Worm (Caenorhabditis elegans) whole organism, young adult: ENCODE data around the gene W03B1.9.

Experiments
- B0261.1 ChIP-seq: sonication (generic microtip); optimal IDR thresholded peaks from 2 replicates; lab custom pipeline; 2016; ENCODE audit warnings: mild to moderate bottlenecking, missing genetic modification characterization, moderate library complexity, missing compliant biosample characterization
- C17E4.6 ChIP-seq: fragments of 200-800 bp; sonication (Bioruptor generic); IDR thresholded peaks from 2 replicates; pipeline ENCODE4 v1.3.6; 2022; ENCODE audit warnings: missing genetic modification reagents, missing genetic modification characterization, missing compliant biosample characterization
- D2030.7 ChIP-seq: fragments of 200-800 bp; sonication (Bioruptor generic); IDR thresholded peaks from 2 replicates; pipeline ENCODE4 v1.3.6; 2022; ENCODE audit warnings: missing genetic modification reagents, missing genetic modification characterization, missing compliant biosample characterization
- F22D6.2 ChIP-seq: sonication (generic microtip); optimal IDR thresholded peaks from 2 replicates; lab custom pipeline; 2016; ENCODE audit warnings: mild to moderate bottlenecking, missing genetic modification characterization, missing compliant biosample characterization
- F23B12.7 ChIP-seq: sonication (generic microtip); optimal IDR thresholded peaks from 2 replicates; lab custom pipeline; 2017; ENCODE audit warnings: missing genetic modification characterization, mild to moderate bottlenecking, missing compliant biosample characterization, antibody characterized with exemption, moderate library complexity; ENCODE audit not compliant: insufficient read depth
- F33H1.4 ChIP-seq: fragments of 200-800 bp; sonication (Bioruptor generic); IDR thresholded peaks from 2 replicates; pipeline ENCODE4 v1.3.6; 2022; ENCODE audit warnings: missing genetic modification reagents, missing genetic modification characterization, missing compliant biosample characterization
- F37B4.10 ChIP-seq: fragments of 200-800 bp; sonication (Bioruptor generic); IDR thresholded peaks from 2 replicates; pipeline ENCODE4 v1.3.6; 2022; ENCODE audit warnings: missing genetic modification characterization, missing compliant biosample characterization
- F39B2.1 ChIP-seq: fragments of 200-800 bp; sonication (Bioruptor generic); IDR thresholded peaks from 2 replicates; pipeline ENCODE4 v1.3.6; 2022; ENCODE audit warnings: missing genetic modification reagents, missing genetic modification characterization, missing compliant biosample characterization
- K11D2.4 ChIP-seq: fragments of 200-800 bp; sonication (Bioruptor generic); IDR thresholded peaks from 2 replicates; pipeline ENCODE4 v1.3.6; 2022; ENCODE audit warnings: missing genetic modification reagents, missing genetic modification characterization, missing compliant biosample characterization
- K12H6.12 ChIP-seq: fragments of 200-800 bp; sonication (Bioruptor generic); optimal IDR thresholded peaks from 2 replicates; lab custom pipeline; 2018; ENCODE audit warnings: mild to moderate bottlenecking, missing genetic modification characterization, missing compliant biosample characterization
- akir-1 ChIP-seq: fragments of 200-800 bp; sonication (Bioruptor generic); optimal IDR thresholded peaks from 2 replicates; lab custom pipeline; 2018; ENCODE audit warnings: mild to moderate bottlenecking, missing genetic modification characterization, moderate library complexity, missing compliant biosample characterization
- aptf-2 ChIP-seq: fragments of 200-800 bp; sonication (Bioruptor generic); conservative IDR thresholded peaks from 2 replicates; pipeline ENCODE4 v1.3.6; 2022; ENCODE audit warnings: missing genetic modification reagents, missing genetic modification characterization, missing compliant biosample characterization
- die-1 ChIP-seq: sonication (generic microtip); optimal IDR thresholded peaks from 2 replicates; lab custom pipeline; 2016; ENCODE audit warnings: missing genotype, mild to moderate bottlenecking, missing genetic modification characterization, missing compliant biosample characterization
- dox-1 ChIP-seq: fragments of 200-800 bp; sonication (Bioruptor generic); IDR thresholded peaks from 2 replicates; pipeline ENCODE4 v1.3.6; 2022; ENCODE audit warnings: missing genetic modification reagents, missing genetic modification characterization, missing compliant biosample characterization
- egrh-3 ChIP-seq: fragments of 200-800 bp; sonication (Bioruptor generic); IDR thresholded peaks from 2 replicates; pipeline ENCODE4 v1.3.6; 2022; ENCODE audit warnings: missing genetic modification reagents, missing genetic modification characterization, missing compliant biosample characterization
- ekl-4 ChIP-seq: fragments of 200-800 bp; sonication (Bioruptor generic); IDR thresholded peaks from 2 replicates; pipeline ENCODE4 v1.3.6; 2022; ENCODE audit warnings: missing genetic modification reagents, missing genetic modification characterization, missing compliant biosample characterization
- let-607 ChIP-seq, 2 experiments: fragments of 200-800 bp in 1 of 2; sonication (Bioruptor generic) in 1 of 2; sonication (generic microtip) in 1 of 2; optimal IDR thresholded peaks; 2 replicates each; lab custom pipeline; 2016 to 2018; ENCODE audit warnings: mild to moderate bottlenecking in 2 of 2, missing compliant biosample characterization in 2 of 2, missing genetic modification characterization in 2 of 2, moderate library complexity in 2 of 2, missing genotype in 1 of 2
- lin-26 ChIP-seq: fragments of 200-800 bp; sonication (Bioruptor generic); IDR thresholded peaks from 2 replicates; pipeline ENCODE4 v1.3.6; 2022; ENCODE audit warnings: missing genetic modification reagents, missing genetic modification characterization, missing compliant biosample characterization
- lin-35 ChIP-seq, 3 experiments: fragments of 150-350 bp in 2 of 3; sonication (generic microtip) in 1 of 3; optimal IDR thresholded peaks; 2 replicates each; lab custom pipeline; 2014 to 2018; ENCODE audit warnings: missing biosample characterization in 3 of 3, missing genetic modification characterization in 3 of 3, missing genetic modification reagents in 3 of 3
- lin-40 ChIP-seq: sonication (generic microtip); optimal IDR thresholded peaks from 2 replicates; lab custom pipeline; 2016; ENCODE audit warnings: missing genetic modification characterization, mild to moderate bottlenecking, missing compliant biosample characterization, missing genotype, missing genetic modification reagents
- mcd-1 ChIP-seq: fragments of 200-800 bp; sonication (Bioruptor generic); IDR thresholded peaks from 2 replicates; pipeline ENCODE4 v1.3.6; 2022; ENCODE audit warnings: missing genetic modification reagents, missing genetic modification characterization, missing compliant biosample characterization
- mel-28 ChIP-seq: sonication (generic microtip); optimal IDR thresholded peaks from 2 replicates; lab custom pipeline; 2016; ENCODE audit warnings: borderline replicate concordance, mild to moderate bottlenecking, missing genetic modification characterization, missing compliant biosample characterization
- mes-4 ChIP-seq: sonication (generic microtip); optimal IDR thresholded peaks from 2 replicates; lab custom pipeline; 2016; ENCODE audit warnings: missing genotype, missing genetic modification characterization, missing compliant biosample characterization
- nfyb-1 ChIP-seq: fragments of 200-800 bp; sonication (Bioruptor generic); IDR thresholded peaks from 2 replicates; pipeline ENCODE4 v1.3.6; 2022; ENCODE audit warnings: missing genetic modification reagents, missing genetic modification characterization, missing compliant biosample characterization
- nhr-179 ChIP-seq: sonication (generic microtip); optimal IDR thresholded peaks from 2 replicates; lab custom pipeline; 2016; ENCODE audit warnings: mild to moderate bottlenecking, missing genetic modification characterization, missing compliant biosample characterization
- repo-1 ChIP-seq: sonication (generic microtip); optimal IDR thresholded peaks from 2 replicates; lab custom pipeline; 2017; ENCODE audit warnings: mild to moderate bottlenecking, missing genetic modification characterization, missing compliant biosample characterization
- snpc-1.1 ChIP-seq: sonication (generic microtip); optimal IDR thresholded peaks from 2 replicates; lab custom pipeline; 2017; ENCODE audit warnings: missing genetic modification characterization, mild to moderate bottlenecking, missing compliant biosample characterization, antibody characterized with exemption, moderate library complexity, missing genotype, missing genetic modification reagents; ENCODE audit not compliant: insufficient read depth
- snpc-3.4 ChIP-seq: sonication (generic microtip); optimal IDR thresholded peaks from 2 replicates; lab custom pipeline; 2017; ENCODE audit warnings: missing genetic modification characterization, mild to moderate bottlenecking, missing compliant biosample characterization, antibody characterized with exemption, moderate library complexity, missing genotype, missing genetic modification reagents
- somi-1 ChIP-seq: fragments of 200-800 bp; sonication (Bioruptor generic); optimal IDR thresholded peaks from 2 replicates; lab custom pipeline; 2018; ENCODE audit warnings: mild to moderate bottlenecking, missing genetic modification characterization, missing compliant biosample characterization
- unc-62 ChIP-seq: fragments of 150-350 bp; optimal IDR thresholded peaks from 2 replicates; lab custom pipeline; 2014; ENCODE audit warnings: missing biosample characterization, missing genetic modification reagents, missing genetic modification characterization
- zfh-2 ChIP-seq: fragments of 200-800 bp; sonication (Bioruptor generic); conservative IDR thresholded peaks from 2 replicates; pipeline ENCODE4 v1.3.6; 2022; ENCODE audit warnings: missing genetic modification reagents, missing genetic modification characterization, missing compliant biosample characterization
- zim-3 ChIP-seq: sonication (generic microtip); optimal IDR thresholded peaks from 2 replicates; lab custom pipeline; 2017; ENCODE audit warnings: mild to moderate bottlenecking, missing genetic modification characterization, moderate library complexity, missing compliant biosample characterization

Gene W03B1.9

DNA sequence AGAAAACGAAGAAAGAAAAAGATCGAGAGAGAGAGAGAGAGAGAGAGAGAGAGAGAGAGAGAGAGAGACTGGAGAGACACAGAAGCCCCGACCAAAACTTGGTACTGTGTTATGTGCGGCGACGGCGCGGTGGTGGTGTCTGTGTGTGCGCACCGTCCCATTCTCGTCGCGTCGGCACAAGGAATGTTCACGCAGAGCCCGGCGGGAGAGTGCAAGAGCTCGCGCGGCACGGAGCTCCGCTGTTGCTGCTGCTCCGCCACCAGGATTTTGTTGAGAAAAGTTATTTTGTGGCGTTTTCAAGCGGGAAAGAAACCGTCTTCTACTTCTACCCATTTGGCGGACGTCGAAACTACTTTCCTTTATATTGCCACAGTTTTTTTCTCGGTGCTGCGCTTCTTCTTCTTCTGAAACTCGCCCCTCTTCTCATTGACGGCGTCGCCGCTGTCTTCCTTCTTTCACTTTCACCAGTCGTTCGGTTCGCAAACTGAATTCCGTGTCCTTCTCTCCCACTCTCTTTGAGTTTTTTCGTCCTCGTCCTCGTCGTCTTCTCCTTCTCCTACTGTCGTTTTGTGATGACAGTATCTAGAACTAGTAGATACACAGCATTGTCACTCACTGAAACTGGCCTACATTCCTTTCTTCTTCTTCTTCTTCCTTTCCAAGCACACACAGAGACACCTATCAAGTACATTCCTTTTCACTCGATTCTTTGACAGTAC is 42.8 kb upstream of the W03B1.9 start:
- TF ChIP-seq K11D2.4 (GFP tag; lab: Robert Waterston, UW) (no peak), akir-1 (GFP tag; lab: Kevin White, UChicago) (no peak), mcd-1 (GFP tag; lab: Robert Waterston, UW) (0 out of 2 replicates have a peak, but pooled peaks have one; percentile 24), lin-26 (GFP tag; lab: Robert Waterston, UW) (peak; percentile 47; the same call in 1 of the 2 replicates), zfh-2 (GFP tag; lab: Robert Waterston, UW) (peak; percentile 94), lin-40 (peak; percentile 3), F37B4.10 (GFP tag; lab: Robert Waterston, UW) (0 out of 2 replicates have a peak, but pooled peaks have one; percentile 10), egrh-3 (GFP tag; lab: Robert Waterston, UW) (peak; percentile 85), F33H1.4 (GFP tag; lab: Robert Waterston, UW) (no peak), dox-1 (0 out of 2 replicates have a peak, but pooled peaks have one; percentile 30), F23B12.7 (tag; lab: Kevin White, UChicago) (no peak), unc-62 (GFP tag; lab: Kevin White, UChicago) (no peak)

DNA sequence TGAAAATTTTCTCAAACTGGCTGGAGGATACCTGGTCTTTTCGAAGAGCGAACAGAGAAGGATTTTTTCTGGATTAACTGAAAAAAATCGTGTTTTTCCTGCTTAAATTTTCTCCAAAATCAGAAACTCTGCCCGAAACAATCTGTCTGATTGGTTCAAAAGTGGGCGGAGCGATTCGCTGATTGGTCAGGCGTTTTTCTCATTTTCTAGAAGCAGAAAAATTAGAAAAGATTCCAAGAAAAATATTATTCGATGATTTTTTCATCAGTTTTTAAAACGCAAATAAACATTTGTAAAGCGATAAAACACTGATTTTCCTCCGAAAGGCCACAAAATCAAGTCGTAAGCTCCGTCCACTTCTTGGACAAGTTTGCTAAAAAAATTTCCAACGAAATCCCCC is 42.1 kb upstream of the W03B1.9 start:
- TF ChIP-seq let-607 (tag; optimal IDR thresholded peaks at IDR 0.05; lab: Kevin White, UChicago) = no peak

DNA sequence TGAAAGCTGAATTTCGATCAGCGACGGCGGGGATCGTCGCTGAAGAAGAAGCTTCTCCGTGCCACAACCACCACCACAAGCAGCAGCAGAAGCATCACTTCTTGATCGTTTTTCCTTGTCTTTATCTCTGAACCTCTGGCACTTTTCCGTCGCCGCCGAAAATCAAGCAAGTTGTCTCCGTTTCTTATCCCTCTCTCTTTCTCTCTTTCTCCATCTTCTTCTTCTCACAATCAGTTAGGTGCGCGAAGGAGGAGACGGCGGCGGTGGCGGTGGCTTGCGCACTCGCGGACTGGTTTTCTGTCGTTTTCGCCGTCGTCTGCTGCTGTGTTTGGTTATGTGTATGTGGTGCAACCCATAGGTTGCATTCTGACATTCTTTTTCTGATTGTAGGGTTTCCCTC is 41.6 kb upstream of the W03B1.9 start:
- peak; percentile 85 for TF ChIP-seq zfh-2 (GFP tag; lab: Robert Waterston, UW)
- no peak for TF ChIP-seq somi-1 (GFP tag; lab: Kevin White, UChicago)
- no peak for TF ChIP-seq F39B2.1 (GFP tag; lab: Robert Waterston, UW)
- peak; percentile 36; the same call in 1 of the 2 replicates for TF ChIP-seq egrh-3 (GFP tag; lab: Robert Waterston, UW)
- TF ChIP-seq lin-35 (GFP tag; optimal IDR thresholded peaks at IDR 0.05; lab: Kevin White, UChicago) = peak in 1 of 3 experiments; percentile 8
- TF ChIP-seq ekl-4 = 0 out of 2 replicates have a peak, but pooled peaks have one; percentile 45

DNA sequence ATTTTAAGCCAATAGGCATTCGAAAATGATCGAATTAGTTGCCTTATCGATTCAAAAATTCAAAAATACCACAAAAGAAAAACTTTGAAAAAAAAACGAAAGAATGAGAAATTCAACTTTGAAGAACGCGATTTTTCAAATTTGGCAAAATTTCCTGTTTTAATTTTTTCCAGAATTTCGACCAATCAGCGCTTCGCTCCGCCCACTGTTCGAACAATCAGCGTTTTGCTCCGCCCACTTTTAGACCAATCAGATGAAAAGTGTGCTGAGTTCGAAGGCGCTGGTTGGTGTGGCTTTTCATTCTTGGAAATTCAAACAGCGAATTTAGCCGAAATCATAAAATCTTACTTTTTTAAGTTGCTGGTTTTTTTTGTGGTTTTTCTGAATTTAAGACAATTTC is 40.8 kb upstream of the W03B1.9 start:
- no peak for TF ChIP-seq ekl-4
- no peak for TF ChIP-seq nfyb-1 (GFP tag; lab: Robert Waterston, UW)
- no peak for TF ChIP-seq snpc-3.4 (tag; lab: Kevin White, UChicago)
- no peak for TF ChIP-seq aptf-2 (GFP tag; lab: Robert Waterston, UW)
- no peak for TF ChIP-seq repo-1 (tag; lab: Kevin White, UChicago)
- no peak for TF ChIP-seq lin-26 (GFP tag; lab: Robert Waterston, UW)
- TF ChIP-seq D2030.7 (GFP tag; lab: Robert Waterston, UW) = no peak
- TF ChIP-seq die-1 (tag; lab: Kevin White, UChicago) = no peak
- TF ChIP-seq B0261.1 = no peak
- TF ChIP-seq C17E4.6 (GFP tag; lab: Robert Waterston, UW) = no peak
- no peak for TF ChIP-seq K12H6.12
- TF ChIP-seq snpc-1.1 (tag; lab: Kevin White, UChicago) = no peak
- no peak for TF ChIP-seq F22D6.2
- TF ChIP-seq zim-3 = no peak
- TF ChIP-seq mel-28 = no peak
- no peak for TF ChIP-seq nhr-179
- TF ChIP-seq mes-4 = no peak
- no peak for TF ChIP-seq F33H1.4 (GFP tag; lab: Robert Waterston, UW)
